Worm (Caenorhabditis elegans): ENCODE results near the gene ztf-14.

ztf-14 gene

DNA sequence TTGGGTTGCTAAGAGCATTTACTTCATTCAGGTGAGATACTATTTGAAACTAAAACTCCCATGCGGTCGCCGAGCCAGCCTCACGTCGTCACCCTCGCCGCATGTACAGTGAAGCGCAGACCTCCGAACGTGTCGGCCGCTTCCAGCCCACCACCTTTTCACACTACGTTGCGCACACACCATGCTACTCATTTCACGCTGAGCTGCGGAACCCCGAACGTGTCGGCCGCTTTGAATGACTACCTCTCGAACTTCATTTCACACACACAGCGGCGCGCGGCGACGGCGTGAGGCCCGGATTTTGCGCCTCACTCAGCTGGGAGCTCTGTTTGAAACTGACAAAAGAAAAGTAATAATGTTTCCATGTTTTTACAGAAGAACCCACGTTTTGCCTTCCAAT, 14.2 kb upstream of the ztf-14 start:
- TF ChIP-seq snpc-4 (tag; optimal IDR thresholded peaks at IDR 0.05) (peak; percentile 77), ztf-11 (tag; optimal IDR thresholded peaks at IDR 0.05) (no peak)

DNA sequence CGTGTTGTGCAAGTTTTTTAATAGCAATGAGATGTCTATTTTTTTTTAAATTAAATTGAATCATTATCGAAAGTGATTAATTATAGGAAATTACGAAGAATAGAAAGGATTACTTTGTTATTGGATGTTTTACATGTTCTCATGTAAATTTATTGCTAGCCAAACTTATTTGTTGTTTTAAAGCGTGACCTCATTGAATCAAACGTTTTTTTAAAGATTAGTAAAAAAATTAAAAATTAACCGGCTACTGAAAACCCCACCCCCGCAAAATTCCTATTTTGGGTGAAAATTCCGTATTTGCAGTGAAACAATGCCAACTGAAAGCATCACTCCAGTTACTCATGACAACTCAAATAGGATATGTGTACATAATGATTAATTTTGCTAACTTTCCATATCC, 11.1 kb upstream of the ztf-14 start, which contains the start of gene M163.8:
TSS of gene M163.8 (plus strand) at position 301 of the 400 bp plus-strand sequence.
- TF ChIP-seq C16A3.4 (tag; optimal IDR thresholded peaks at IDR 0.05), result no peak
- TF ChIP-seq nhr-85 (tag), result peak; percentile 21

ce11 chrX:14486503-14486902, 9.4 kb upstream of the ztf-14 start:
- TF ChIP-seq nhr-85 (tag) (no peak), blmp-1 (tag; optimal IDR thresholded peaks at IDR 0.05) (peak; percentile 16)

- TF ChIP-seq unc-130 (tag; optimal IDR thresholded peaks at IDR 0.05) (no peak), ces-1 (GFP tag; optimal IDR thresholded peaks at IDR 0.05) (no peak), unc-30 (tag; optimal IDR thresholded peaks at IDR 0.05) (no peak), grh-1 (GFP tag; IDR thresholded peaks at IDR 0.05) (no peak), vab-15 (tag; optimal IDR thresholded peaks at IDR 0.05) (no peak), zag-1 (tag; optimal IDR thresholded peaks at IDR 0.05) (no peak), nhr-28 (tag; optimal IDR thresholded peaks at IDR 0.05) (no peak), ztf-4 (tag; optimal IDR thresholded peaks at IDR 0.05) (no peak), lsy-2 (tag; optimal IDR thresholded peaks at IDR 0.05) (no peak), nhr-77 (tag; optimal IDR thresholded peaks at IDR 0.05) (no peak), C16A3.4 (tag; optimal IDR thresholded peaks at IDR 0.05) (no peak), snu-23 (GFP tag; optimal IDR thresholded peaks at IDR 0.05) (no peak), mab-9 (GFP tag; IDR thresholded peaks at IDR 0.05) (no peak), pax-3 (tag; optimal IDR thresholded peaks at IDR 0.05) (no peak), zip-4 (GFP tag; optimal IDR thresholded peaks at IDR 0.05) (no peak), lin-15B (tag; optimal IDR thresholded peaks at IDR 0.05) (no peak), elt-3 (tag; optimal IDR thresholded peaks at IDR 0.05) (no peak), ceh-8 (GFP tag; optimal IDR thresholded peaks at IDR 0.05) (no peak), efl-3 (GFP tag; optimal IDR thresholded peaks at IDR 0.05) (peak; percentile 46), aha-1 (tag; optimal IDR thresholded peaks at IDR 0.05) (no peak), pag-3 (tag; optimal IDR thresholded peaks at IDR 0.05; ENCODE audit: borderline replicate concordance, insufficient read depth) (no peak), ceh-82 (tag; optimal IDR thresholded peaks at IDR 0.05) (no peak), tlp-1 (tag; optimal IDR thresholded peaks at IDR 0.05) (no peak), nhr-19 (GFP tag; conservative IDR thresholded peaks at IDR 0.05) (no peak), F16B12.6 (tag; optimal IDR thresholded peaks at IDR 0.05) (no peak), nhr-20 (tag; optimal IDR thresholded peaks at IDR 0.05) (no peak), dpl-1 (GFP tag; optimal IDR thresholded peaks at IDR 0.05) (no peak), nhr-90 (tag; optimal IDR thresholded peaks at IDR 0.05; ENCODE audit: poor library complexity) (no peak), egl-13 (tag; optimal IDR thresholded peaks at IDR 0.05) (no peak), ceh-88 (GFP tag; IDR thresholded peaks at IDR 0.05) (no peak), ceh-90 (tag; optimal IDR thresholded peaks at IDR 0.05) (no peak), rnt-1 (tag; optimal IDR thresholded peaks at IDR 0.05) (no peak), xbp-1 (tag; optimal IDR thresholded peaks at IDR 0.05) (no peak), nhr-47 (tag; optimal IDR thresholded peaks at IDR 0.05) (no peak), blmp-1 (tag; optimal IDR thresholded peaks at IDR 0.05) (no peak), unc-62 (GFP tag; optimal IDR thresholded peaks at IDR 0.05) (no peak), ets-5 (GFP tag; IDR thresholded peaks at IDR 0.05) (no peak), unc-98 (GFP tag; IDR thresholded peaks at IDR 0.05) (no peak), Y116A8C.19 (tag; optimal IDR thresholded peaks at IDR 0.05; ENCODE audit: borderline replicate concordance) (no peak), mdl-1 (tag; optimal IDR thresholded peaks at IDR 0.05) (no peak), swsn-7 (tag; optimal IDR thresholded peaks at IDR 0.05) (no peak), mep-1 (tag; optimal IDR thresholded peaks at IDR 0.05) (peak; percentile 30), tbx-2 (tag; optimal IDR thresholded peaks at IDR 0.05) (peak; percentile 2), egl-27 (tag; optimal IDR thresholded peaks at IDR 0.05) (no peak)
These were observed 8.6 kb upstream of the ztf-14 start for ce11 chrX:14487333-14487732.

Measured in whole organism, L1 larva.